Fruit fly (Drosophila melanogaster): ENCODE data around the gene CG31522.

CG31522 gene

DNA sequence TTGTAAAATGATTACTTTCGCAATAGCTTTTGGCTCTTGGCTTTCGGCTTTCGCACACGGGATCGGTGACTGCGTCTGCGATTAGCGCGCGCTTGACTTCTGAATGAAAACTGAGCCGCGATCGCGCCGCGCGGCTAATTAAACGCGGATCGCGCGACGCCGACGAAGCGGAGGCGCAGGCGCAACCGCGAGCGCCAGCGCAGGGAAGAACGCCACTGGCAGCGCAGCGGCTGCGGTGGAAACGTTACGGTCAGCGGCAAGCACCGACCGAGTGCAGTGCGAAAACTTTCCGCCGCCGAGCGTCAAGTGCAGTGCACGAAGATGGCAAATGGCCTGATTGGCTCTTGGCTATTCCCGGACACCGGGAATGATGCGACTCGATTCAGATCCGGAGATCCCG lies at the start of gene CG31522:
CG31522 (minus strand) TSS at position 101 of the 400 bp plus-strand sequence.
- TF ChIP-seq CG4318 (GFP tag; optimal IDR thresholded peaks at IDR 0.05) (no peak), Eip78C (GFP tag) (peak; percentile 34), CG32006 (GFP tag; optimal IDR thresholded peaks at IDR 0.05) (no peak), CG8119 (GFP tag; IDR thresholded peaks at IDR 0.05) (no peak), CG6792 (GFP tag; optimal IDR thresholded peaks at IDR 0.05) (no peak), CG6854 (GFP tag; optimal IDR thresholded peaks at IDR 0.05) (no peak), Ets96B (tag; optimal IDR thresholded peaks at IDR 0.05) (no peak), eg (GFP tag; IDR thresholded peaks at IDR 0.05) (no peak), CG6276 (GFP tag; optimal IDR thresholded peaks at IDR 0.05) (no peak), CG6163 (GFP tag; IDR thresholded peaks at IDR 0.05) (no peak), CG1621 (tag; optimal IDR thresholded peaks at IDR 0.05) (peak; percentile 26)

dm6 chr3R:4506265-4506664 lies 43.6 kb upstream of the CG31522 start, which contains the start of gene CG34425:
Gene CG34425 (minus strand): TSS chr3R:4506365.
- no peak for TF ChIP-seq CG1621 (tag; optimal IDR thresholded peaks at IDR 0.05)
- no peak for TF ChIP-seq acj6 (GFP tag; optimal IDR thresholded peaks at IDR 0.05)
- TF ChIP-seq CG3032 (tag; optimal IDR thresholded peaks at IDR 0.05) = no peak
- TF ChIP-seq achi (GFP tag; optimal IDR thresholded peaks at IDR 0.05) = no peak
- TF ChIP-seq net (GFP tag; optimal IDR thresholded peaks at IDR 0.05) = no peak
- TF ChIP-seq Hr38 (GFP tag; optimal IDR thresholded peaks at IDR 0.05) = no peak
- no peak for TF ChIP-seq CG10669 (GFP tag; optimal IDR thresholded peaks at IDR 0.05)
- no peak for TF ChIP-seq spab (GFP tag; optimal IDR thresholded peaks at IDR 0.05)
- no peak for TF ChIP-seq cyc (GFP tag; optimal IDR thresholded peaks at IDR 0.05)

dm6 chr3R:4484999-4485398 lies 22.3 kb upstream of the CG31522 start, which contains the start of gene Fip1:
Gene Fip1 (plus strand): TSS chr3R:4485008.
- no peak for TF ChIP-seq dac (GFP tag; optimal IDR thresholded peaks at IDR 0.05)
- TF ChIP-seq Gug (GFP tag; IDR thresholded peaks at IDR 0.05) = no peak
- TF ChIP-seq CG10669 (GFP tag; optimal IDR thresholded peaks at IDR 0.05) = no peak
- TF ChIP-seq CG11902 (GFP tag; optimal IDR thresholded peaks at IDR 0.05) = no peak
- no peak for TF ChIP-seq CG16779 (tag; optimal IDR thresholded peaks at IDR 0.05)
- no peak for TF ChIP-seq acj6 (GFP tag; optimal IDR thresholded peaks at IDR 0.05)
- TF ChIP-seq lz (GFP tag; optimal IDR thresholded peaks at IDR 0.05) = no peak
- no peak for TF ChIP-seq CG4318 (GFP tag; optimal IDR thresholded peaks at IDR 0.05)

DNA sequence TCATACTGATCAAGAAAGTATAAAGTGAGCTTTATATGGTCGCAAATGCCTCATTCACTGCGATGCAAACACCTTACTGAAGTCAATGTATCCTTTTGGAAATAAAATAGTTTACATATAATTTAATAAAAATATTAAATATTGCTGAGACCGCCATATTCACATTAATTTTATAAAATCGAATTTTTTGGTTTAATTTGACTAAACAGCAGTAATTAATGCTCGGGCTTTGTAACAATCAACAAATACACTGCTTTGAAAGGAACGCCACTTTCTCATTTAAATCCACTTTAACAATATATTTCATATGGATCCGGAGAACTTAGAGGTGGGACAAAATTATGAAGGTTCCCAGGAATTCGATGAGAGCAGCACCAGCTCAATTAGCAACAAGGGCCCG lies 17.8 kb upstream of the CG31522 start, which contains the start of gene sac:
sac (plus strand) TSS at position 301 of the 400 bp plus-strand sequence.
- TF ChIP-seq vri (GFP tag; optimal IDR thresholded peaks at IDR 0.05) (no peak), ss (GFP tag; optimal IDR thresholded peaks at IDR 0.05) (no peak), CG8319 (GFP tag; optimal IDR thresholded peaks at IDR 0.05) (no peak), svp (GFP tag) (no peak)

DNA sequence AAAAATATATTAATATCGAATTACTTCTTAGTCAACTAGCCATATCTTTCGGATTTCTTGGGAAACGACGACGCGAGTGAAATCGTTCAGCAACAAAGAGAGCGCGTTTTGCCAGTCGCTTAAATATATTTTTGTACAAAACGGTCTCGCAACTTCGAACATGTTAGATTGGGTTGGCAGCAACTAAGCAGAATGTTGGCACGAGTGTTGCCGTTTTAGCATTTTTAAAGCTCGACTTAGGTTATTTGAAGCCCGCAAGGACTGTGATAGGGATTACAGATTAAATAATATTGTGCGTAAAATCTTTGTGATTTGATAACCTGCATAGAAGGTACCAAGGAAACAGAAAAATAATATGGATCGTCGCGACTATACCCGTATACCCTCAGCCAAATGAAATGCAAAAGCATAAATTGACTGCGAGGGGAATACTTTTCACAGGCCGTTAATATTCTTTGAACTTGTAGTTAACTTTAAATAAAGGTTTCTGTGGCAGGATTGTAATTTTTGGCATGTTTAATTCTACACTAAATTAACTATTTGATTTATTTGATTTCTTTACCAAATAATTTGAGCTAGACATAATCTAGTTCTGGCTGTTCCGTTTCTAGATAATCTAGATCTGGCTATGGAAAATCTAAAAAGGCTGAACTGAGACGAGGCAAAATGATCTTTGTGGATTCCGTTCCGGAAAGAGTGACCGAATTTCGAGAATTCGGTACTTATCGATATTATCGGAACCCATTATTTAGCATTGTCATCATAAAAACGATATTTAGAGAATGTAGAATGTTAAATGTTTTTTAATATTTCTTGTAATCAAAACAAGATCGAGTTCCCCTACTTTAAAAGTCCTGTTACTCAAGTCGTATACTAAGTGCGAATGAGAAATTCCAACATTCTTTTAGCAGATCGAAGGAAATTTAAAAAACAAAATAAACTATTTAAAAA lies 16.6 kb upstream of the CG31522 start, which contains the start of gene CG31523:
CG31523 (minus strand) TSS at position 170 of the 951 bp plus-strand sequence.
- TF ChIP-seq CG11902 (GFP tag; optimal IDR thresholded peaks at IDR 0.05) (no peak), achi (GFP tag; optimal IDR thresholded peaks at IDR 0.05) (no peak), Eip78C (GFP tag) (peak; percentile 56)

DNA sequence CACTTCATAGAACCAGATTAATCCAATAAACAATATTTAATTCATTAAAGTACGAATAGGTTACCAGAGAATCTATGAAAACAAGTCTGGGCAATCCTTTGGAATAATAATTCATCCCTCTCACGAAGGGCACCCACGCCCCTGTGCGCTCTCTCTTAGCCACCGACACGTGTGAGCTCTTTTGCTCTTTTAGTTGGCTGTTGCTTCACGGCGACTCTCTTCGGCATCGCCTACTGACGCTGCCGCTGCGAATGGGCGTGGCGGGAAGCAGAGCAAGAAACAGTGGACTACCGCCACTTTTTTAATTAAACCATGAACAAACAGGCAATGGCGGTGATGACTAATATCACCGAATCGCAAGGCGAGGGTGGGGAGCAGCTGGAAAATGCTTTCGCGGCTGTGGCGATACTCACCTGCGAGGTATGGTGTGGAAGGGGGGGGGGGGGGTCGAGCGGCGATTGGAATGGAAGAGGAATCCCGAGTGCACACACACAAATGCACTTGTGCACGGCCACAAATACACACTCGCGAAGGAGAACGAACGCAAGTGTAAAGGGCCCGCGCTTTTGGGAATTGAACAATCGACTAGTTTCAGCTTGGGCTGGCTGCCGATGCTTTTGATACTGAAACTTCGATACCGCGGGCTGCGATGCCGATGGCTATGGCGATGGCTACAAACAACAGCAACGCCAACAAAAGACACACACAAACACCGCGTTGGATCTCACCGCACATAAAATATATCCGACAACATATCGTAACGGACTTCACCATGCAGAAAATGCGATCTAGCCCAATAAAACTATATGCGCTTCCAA lies 15.7 kb upstream of the CG31522 start:
- TF ChIP-seq CG6276 (GFP tag; optimal IDR thresholded peaks at IDR 0.05) (peak; percentile 64), OdsH (GFP tag; optimal IDR thresholded peaks at IDR 0.05) (peak; percentile 85), CG10669 (GFP tag; optimal IDR thresholded peaks at IDR 0.05) (peak; percentile 84), esn (GFP tag; optimal IDR thresholded peaks at IDR 0.05) (peak; percentile 95), Hr39 (GFP tag; optimal IDR thresholded peaks at IDR 0.05) (peak; percentile 91), fkh (GFP tag; optimal IDR thresholded peaks at IDR 0.05) (peak; percentile 57), vri (GFP tag; optimal IDR thresholded peaks at IDR 0.05) (peak; percentile 86), fd85E (GFP tag; optimal IDR thresholded peaks at IDR 0.05) (peak; percentile 83), ss (GFP tag; optimal IDR thresholded peaks at IDR 0.05) (peak; percentile 29 to 63), CG8119 (GFP tag; IDR thresholded peaks at IDR 0.05) (peak; percentile 82), CG11762 (GFP tag; optimal IDR thresholded peaks at IDR 0.05; ENCODE audit: insufficient read depth) (peak; percentile 73), CG8632 (GFP tag; optimal IDR thresholded peaks at IDR 0.05) (peak; percentile 81), CG11902 (GFP tag; optimal IDR thresholded peaks at IDR 0.05) (peak; percentile 76), CG32006 (GFP tag; optimal IDR thresholded peaks at IDR 0.05) (peak; percentile 77), topi (GFP tag; optimal IDR thresholded peaks at IDR 0.05) (peak; percentile 90), CG11294 (GFP tag; IDR thresholded peaks at IDR 0.05) (peak; percentile 51), CG6163 (GFP tag; IDR thresholded peaks at IDR 0.05) (peak; percentile 92), spab (GFP tag; optimal IDR thresholded peaks at IDR 0.05) (peak; percentile 56)
